Worm (Caenorhabditis elegans) whole organism, midembryonic: ENCODE measurements around the gene ZK1010.5.

Experiments used
- klf-2 ChIP-seq: fragments of 200-800 bp; sonication (Bioruptor generic); conservative IDR thresholded peaks from 2 replicates; pipeline ENCODE4 v1.3.6; 2022; ENCODE audit warnings: missing genetic modification reagents, missing genetic modification characterization, missing compliant biosample characterization
- tab-1 ChIP-seq: fragments of 200-800 bp; sonication (Bioruptor generic); IDR thresholded peaks from 2 replicates; pipeline ENCODE4 v1.3.6; 2022; ENCODE audit warnings: missing genetic modification characterization, missing compliant biosample characterization
- ztf-23 ChIP-seq: fragments of 200-800 bp; sonication (Bioruptor generic); IDR thresholded peaks from 2 replicates; pipeline ENCODE4 v1.3.6; 2022; ENCODE audit warnings: missing genetic modification reagents, missing genetic modification characterization, missing compliant biosample characterization

DNA sequence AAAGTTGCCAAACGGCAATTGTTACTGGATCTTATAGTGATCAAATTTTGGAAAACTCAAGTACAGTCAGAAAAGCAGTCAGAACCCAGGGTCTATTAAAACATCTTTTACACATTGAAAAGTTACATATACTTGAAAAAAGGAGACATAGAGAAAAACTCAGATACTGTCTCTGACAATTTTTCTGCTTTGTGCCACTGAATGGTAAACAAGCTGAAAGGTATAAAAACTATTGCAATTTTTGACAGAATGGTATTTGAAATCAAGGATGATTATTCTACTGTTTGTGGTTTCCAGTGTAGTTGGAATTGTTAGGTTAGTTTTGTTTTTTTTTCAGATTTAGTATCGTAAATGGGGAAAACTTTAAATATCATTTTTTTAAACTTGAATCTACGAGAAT, 33.4 kb upstream of the ZK1010.5 start, which contains the start of gene cyp-13A11:
- TF ChIP-seq tab-1 (no peak), klf-2 (GFP tag; lab: Robert Waterston, UW) (no peak), ztf-23 (GFP tag; lab: Robert Waterston, UW) (no peak)
